Worm (Caenorhabditis elegans) whole organism, late embryonic: ENCODE measurements around the gene ssna-1.

Source experiments
- T23F11.4 ChIP-seq: fragments of 200-800 bp; sonication (Bioruptor generic); optimal IDR thresholded peaks from 2 replicates; lab custom pipeline; 2018; ENCODE audit warnings: mild to moderate bottlenecking, missing genetic modification characterization, missing compliant biosample characterization
- ceh-14 ChIP-seq: sonication (generic microtip); optimal IDR thresholded peaks from 2 replicates; lab custom pipeline; 2016; ENCODE audit warnings: missing genotype, missing genetic modification characterization, missing compliant biosample characterization
- ceh-18 ChIP-seq: sonication (generic microtip); optimal IDR thresholded peaks from 2 replicates; lab custom pipeline; 2016; ENCODE audit warnings: missing genetic modification characterization, missing compliant biosample characterization
- ceh-22 ChIP-seq: sonication (generic microtip); optimal IDR thresholded peaks from 2 replicates; lab custom pipeline; 2017; ENCODE audit warnings: missing biosample characterization, missing genetic modification characterization
- ceh-30 ChIP-seq: fragments of 150-350 bp; optimal IDR thresholded peaks from 2 replicates; lab custom pipeline; 2014; ENCODE audit warnings: missing biosample characterization, missing genetic modification characterization
- ceh-31 ChIP-seq: sonication (generic microtip); optimal IDR thresholded peaks from 2 replicates; lab custom pipeline; 2016; ENCODE audit warnings: missing genetic modification characterization, missing compliant biosample characterization
- ceh-6 ChIP-seq: fragments of 200-800 bp; sonication (Bioruptor generic); optimal IDR thresholded peaks from 2 replicates; lab custom pipeline; 2018; ENCODE audit warnings: mild to moderate bottlenecking, missing genetic modification characterization, missing compliant biosample characterization
- ceh-9 ChIP-seq: sonication (generic microtip); optimal IDR thresholded peaks from 2 replicates; lab custom pipeline; 2016; ENCODE audit warnings: mild to moderate bottlenecking, missing genetic modification characterization, inconsistent platforms, missing compliant biosample characterization
- ets-4 ChIP-seq: sonication (generic microtip); optimal IDR thresholded peaks from 2 replicates; lab custom pipeline; 2016; ENCODE audit warnings: missing genetic modification characterization, missing compliant biosample characterization
- hlh-30 ChIP-seq: sonication (generic microtip); optimal IDR thresholded peaks from 2 replicates; lab custom pipeline; 2017; ENCODE audit warnings: antibody characterized with exemption, missing genetic modification characterization, missing compliant biosample characterization; ENCODE audit not compliant: insufficient read depth
- hlh-6 ChIP-seq: sonication (generic microtip); optimal IDR thresholded peaks from 2 replicates; lab custom pipeline; 2016; ENCODE audit warnings: missing genotype, missing genetic modification characterization, missing compliant biosample characterization
- hlh-8 ChIP-seq: sonication (generic microtip); optimal IDR thresholded peaks from 2 replicates; lab custom pipeline; 2016; ENCODE audit warnings: missing genotype, missing genetic modification characterization, missing compliant biosample characterization
- mec-3 ChIP-seq: sonication (generic microtip); optimal IDR thresholded peaks from 2 replicates; lab custom pipeline; 2016; ENCODE audit warnings: borderline replicate concordance, missing genetic modification characterization, missing compliant biosample characterization
- nfya-1 ChIP-seq: sonication (generic microtip); optimal IDR thresholded peaks from 2 replicates; lab custom pipeline; 2017; ENCODE audit warnings: missing genetic modification characterization, mild to moderate bottlenecking, missing compliant biosample characterization, antibody characterized with exemption, moderate library complexity
- nhr-11 ChIP-seq: fragments of 150-350 bp; optimal IDR thresholded peaks from 2 replicates; lab custom pipeline; 2014; ENCODE audit warnings: missing biosample characterization, missing genetic modification characterization
- nhr-232 ChIP-seq: sonication (generic microtip); optimal IDR thresholded peaks from 2 replicates; lab custom pipeline; 2016; ENCODE audit warnings: missing genetic modification characterization, missing compliant biosample characterization
- odd-2 ChIP-seq: sonication (generic microtip); optimal IDR thresholded peaks from 2 replicates; lab custom pipeline; 2017; ENCODE audit warnings: antibody characterized with exemption, mild to moderate bottlenecking, missing genetic modification characterization, missing compliant biosample characterization
- pag-3 ChIP-seq: sonication (generic microtip); optimal IDR thresholded peaks from 2 replicates; lab custom pipeline; 2016; ENCODE audit warnings: missing compliant biosample characterization, missing genetic modification characterization, borderline replicate concordance
- pha-2 ChIP-seq: sonication (generic microtip); optimal IDR thresholded peaks from 2 replicates; lab custom pipeline; 2017; ENCODE audit warnings: mild to moderate bottlenecking, missing genetic modification characterization, missing compliant biosample characterization
- pha-4 ChIP-seq: fragments of 150-350 bp; optimal IDR thresholded peaks from 2 replicates; lab custom pipeline; 2018; ENCODE audit warnings: missing biosample characterization, missing genetic modification reagents, missing genetic modification characterization
- pqm-1 ChIP-seq: sonication (generic microtip); optimal IDR thresholded peaks from 2 replicates; lab custom pipeline; 2016; ENCODE audit warnings: missing genetic modification characterization, missing compliant biosample characterization
- ref-2 ChIP-seq: sonication (generic microtip); optimal IDR thresholded peaks from 2 replicates; lab custom pipeline; 2016; ENCODE audit warnings: missing genetic modification characterization, missing compliant biosample characterization
- sdc-2 ChIP-seq: sonication (generic microtip); optimal IDR thresholded peaks from 2 replicates; lab custom pipeline; 2016; ENCODE audit warnings: missing genotype, missing genetic modification characterization, missing compliant biosample characterization
- syd-9 ChIP-seq: sonication (generic microtip); optimal IDR thresholded peaks from 2 replicates; lab custom pipeline; 2016; ENCODE audit warnings: mild to moderate bottlenecking, missing genetic modification characterization, moderate library complexity, missing compliant biosample characterization
- tbx-2 ChIP-seq: sonication (generic microtip); optimal IDR thresholded peaks from 2 replicates; lab custom pipeline; 2016; ENCODE audit warnings: missing genetic modification characterization, missing compliant biosample characterization
- tbx-7 ChIP-seq: sonication (generic microtip); optimal IDR thresholded peaks from 2 replicates; lab custom pipeline; 2016; ENCODE audit warnings: missing genotype, missing genetic modification characterization, missing compliant biosample characterization
- ttx-3 ChIP-seq: sonication (generic microtip); optimal IDR thresholded peaks from 2 replicates; lab custom pipeline; 2016; ENCODE audit warnings: missing genetic modification reagents, missing genetic modification characterization, missing compliant biosample characterization
- unc-42 ChIP-seq: sonication (generic microtip); optimal IDR thresholded peaks from 2 replicates; lab custom pipeline; 2016; ENCODE audit warnings: missing genotype, missing genetic modification characterization, missing compliant biosample characterization
- unc-55 ChIP-seq: sonication (generic microtip); optimal IDR thresholded peaks from 2 replicates; lab custom pipeline; 2017; ENCODE audit warnings: missing biosample characterization, missing genetic modification reagents, missing genetic modification characterization
- unc-86 ChIP-seq: sonication (generic microtip); optimal IDR thresholded peaks from 2 replicates; lab custom pipeline; 2016; ENCODE audit warnings: missing genetic modification characterization, missing compliant biosample characterization

Gene ssna-1

DNA sequence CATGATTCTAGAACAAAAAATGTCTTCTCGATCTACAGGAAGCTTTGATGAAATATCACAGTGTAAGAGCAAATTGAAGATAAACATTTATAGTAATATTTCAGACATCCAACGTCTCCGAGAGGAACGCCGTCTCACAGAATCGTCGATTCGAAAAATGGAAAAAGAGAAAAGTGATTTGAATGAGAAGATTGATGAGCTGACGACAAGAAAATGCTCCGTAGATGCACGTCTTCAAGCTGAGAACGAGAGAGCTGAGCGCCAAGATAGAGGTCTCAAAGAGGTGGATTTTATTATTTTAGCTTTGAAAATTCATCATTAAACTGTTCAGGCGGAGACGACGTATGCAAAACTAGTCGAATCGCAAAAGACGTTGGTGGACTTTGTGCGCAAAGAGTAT, at the start of gene ssna-1:
Gene ssna-1 (plus strand): TSS at position 12 of the 400 bp plus-strand sequence.
- no peak for TF ChIP-seq ets-4
- no peak for TF ChIP-seq pqm-1 (tag; lab: Kevin White, UChicago)
- no peak for TF ChIP-seq hlh-8 (tag; lab: Kevin White, UChicago)
- no peak for TF ChIP-seq ceh-9 (tag; lab: Kevin White, UChicago)
- TF ChIP-seq tbx-7 = no peak
- no peak for TF ChIP-seq pha-4 (tag; lab: Kevin White, UChicago)
- TF ChIP-seq mec-3 = no peak
- TF ChIP-seq ceh-6 (GFP tag; lab: Kevin White, UChicago) = no peak
- no peak for TF ChIP-seq ceh-22 (tag; lab: Kevin White, UChicago)
- TF ChIP-seq odd-2 (tag; lab: Kevin White, UChicago) = no peak
- no peak for TF ChIP-seq ref-2
- TF ChIP-seq pha-2 (tag; lab: Kevin White, UChicago) = no peak
- TF ChIP-seq, all 69 proteins: peak for 0

DNA sequence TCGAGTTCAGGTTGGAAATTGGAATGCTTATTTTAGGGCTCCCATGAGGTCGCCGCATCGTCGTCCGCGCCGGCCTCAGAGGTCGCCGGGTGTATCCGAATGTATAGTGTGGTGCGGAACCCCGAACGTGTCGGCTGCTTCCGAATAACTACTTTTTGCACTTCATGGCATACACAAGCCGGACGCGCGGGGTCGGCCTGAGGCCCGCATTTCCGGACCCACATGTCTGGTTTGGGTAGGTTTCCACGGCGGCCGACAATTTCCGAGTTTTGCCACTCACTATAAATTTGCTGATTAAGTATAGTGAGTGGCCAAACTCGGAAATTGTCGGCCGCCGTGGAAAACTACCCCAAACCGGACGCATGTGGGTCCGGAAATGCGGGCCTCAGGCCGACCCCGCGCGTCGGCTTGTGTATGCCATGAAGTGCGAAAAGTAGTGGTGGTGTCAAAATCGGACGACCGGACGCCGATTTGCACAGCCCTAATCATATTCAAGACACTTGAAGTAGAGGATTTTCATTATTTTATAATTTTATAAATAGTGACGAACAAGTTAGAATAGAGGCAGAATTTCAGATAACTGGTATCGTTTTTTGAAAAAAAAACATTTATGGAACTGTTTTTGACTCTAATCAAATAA, 49.6 kb upstream of the ssna-1 start:
- no peak for TF ChIP-seq nhr-11 (tag; lab: Kevin White, UChicago)

DNA sequence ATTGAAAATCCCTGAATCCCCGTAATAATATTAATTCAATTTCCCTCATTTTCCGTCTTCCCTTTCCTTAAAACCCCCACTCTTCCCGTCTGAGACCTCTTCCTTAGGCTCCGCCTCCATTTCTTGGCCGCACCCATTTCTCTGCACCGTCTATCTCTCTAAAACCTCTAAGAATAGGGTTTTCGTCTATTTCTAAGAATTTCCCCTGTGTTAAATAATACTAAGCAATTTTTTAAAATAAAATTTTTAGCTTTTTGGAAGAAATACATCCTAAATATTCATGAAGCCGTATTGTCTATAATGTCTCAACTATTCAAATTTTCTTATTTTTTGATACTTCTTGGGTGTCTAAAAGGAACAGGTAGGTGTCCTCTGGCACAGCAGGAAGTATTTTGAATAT, 48.4 kb upstream of the ssna-1 start, which contains the start of gene cdh-8:
Gene cdh-8 (plus strand): TSS at position 301 of the 400 bp plus-strand sequence.
- TF ChIP-seq ceh-22 (tag; lab: Kevin White, UChicago) = no peak
- TF ChIP-seq unc-42 (tag; lab: Kevin White, UChicago) = peak; percentile 18
- no peak for TF ChIP-seq hlh-8 (tag; lab: Kevin White, UChicago)
- no peak for TF ChIP-seq pag-3 (tag; lab: Kevin White, UChicago)
- TF ChIP-seq ttx-3 (tag; lab: Kevin White, UChicago) = no peak
- TF ChIP-seq T23F11.4 = no peak

DNA sequence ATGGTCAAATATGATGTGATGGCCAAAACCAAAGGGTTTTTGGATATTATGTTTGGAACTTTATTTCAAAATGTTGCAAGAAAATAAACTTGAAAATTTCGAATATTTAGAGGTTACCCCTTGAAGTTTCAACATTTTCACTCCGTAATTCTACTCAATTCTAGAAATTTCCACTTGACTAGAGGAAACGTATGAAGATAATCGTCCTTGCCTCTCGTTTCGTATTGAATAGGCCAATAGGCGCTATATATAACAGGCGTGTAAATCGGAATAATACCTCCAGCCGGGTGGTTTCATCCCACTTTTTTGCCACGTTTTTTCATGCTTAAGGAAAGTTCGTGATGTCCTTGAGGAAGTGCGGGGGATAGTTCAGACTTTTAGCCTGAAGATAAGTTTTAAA, 44.6 kb upstream of the ssna-1 start:
- TF ChIP-seq ceh-14 (no peak), ceh-22 (tag; lab: Kevin White, UChicago) (no peak)

DNA sequence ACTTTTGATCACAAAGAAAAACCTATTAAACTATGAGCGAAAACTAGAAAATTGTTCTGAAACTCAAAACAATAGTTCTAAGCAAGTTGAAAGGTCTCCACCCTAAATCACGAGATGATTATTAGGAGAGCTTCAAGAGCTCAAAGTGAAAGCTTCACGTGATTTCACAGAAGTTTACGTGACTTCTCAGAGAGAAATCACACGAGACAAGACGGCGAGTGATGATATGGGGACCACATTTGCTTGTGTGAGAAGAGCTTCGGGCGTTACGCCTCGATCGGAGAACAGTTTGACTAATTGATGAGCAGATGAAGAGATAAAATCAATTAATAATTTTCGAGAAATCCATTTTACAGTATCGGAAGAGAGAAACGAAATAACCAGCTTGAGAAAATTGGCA, 22.9 kb upstream of the ssna-1 start:
- TF ChIP-seq T23F11.4 (no peak), hlh-30 (tag; lab: Kevin White, UChicago) (peak; percentile 28), ceh-30 (no peak), unc-55 (GFP tag; lab: Kevin White, UChicago) (peak; percentile 11), ceh-18 (tag; lab: Kevin White, UChicago) (peak; percentile 16)

DNA sequence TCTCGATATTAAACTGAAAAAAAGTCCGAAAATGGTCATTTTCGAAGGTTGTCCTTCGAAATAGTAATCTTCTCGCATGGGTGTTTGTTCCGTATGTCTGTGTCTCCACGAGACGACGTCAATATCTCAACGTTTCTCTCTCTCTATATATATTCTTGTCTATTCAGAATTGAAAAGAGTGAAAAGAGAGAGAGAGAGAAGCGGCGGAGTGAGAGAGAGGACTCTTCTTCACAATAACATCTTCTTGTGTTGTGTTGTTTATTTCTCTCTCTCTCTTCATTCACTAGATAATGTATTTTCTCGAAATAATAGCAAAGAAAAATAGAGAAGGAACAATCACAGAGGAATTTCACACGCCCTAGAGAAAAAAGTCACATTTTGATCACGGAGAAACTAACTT, 21.5 kb upstream of the ssna-1 start:
- TF ChIP-seq unc-55 (GFP tag; lab: Kevin White, UChicago) = peak; percentile 73
- no peak for TF ChIP-seq syd-9
- peak; percentile 18 for TF ChIP-seq tbx-2 (tag; lab: Kevin White, UChicago)
- TF ChIP-seq unc-86 (tag; lab: Kevin White, UChicago) = no peak
- peak; percentile 6 for TF ChIP-seq ceh-18 (tag; lab: Kevin White, UChicago)
- peak; percentile 53 for TF ChIP-seq unc-42 (tag; lab: Kevin White, UChicago)
- peak; percentile 27 for TF ChIP-seq nfya-1 (tag; lab: Kevin White, UChicago)
- TF ChIP-seq nhr-232 = no peak
- peak; percentile 60 for TF ChIP-seq ceh-31 (tag; lab: Kevin White, UChicago)
- no peak for TF ChIP-seq hlh-6 (tag; lab: Kevin White, UChicago)
- no peak for TF ChIP-seq sdc-2 (tag; lab: Kevin White, UChicago)
